Worm (Caenorhabditis elegans) whole organism, L4 larva: ENCODE results near the gene faxc-2.

ENCODE experiments used
- D1046.2 ChIP-seq: fragments of 200-800 bp; sonication (Bioruptor generic); IDR thresholded peaks from 2 replicates; pipeline ENCODE4 v1.3.6; 2022; ENCODE audit warnings: missing genetic modification characterization, missing compliant biosample characterization
- T26A8.4 ChIP-seq: fragments of 200-800 bp; sonication (Bioruptor generic); IDR thresholded peaks from 2 replicates; pipeline ENCODE4 v1.3.6; 2022; ENCODE audit warnings: missing genetic modification characterization, missing compliant biosample characterization
- Y105C5A.15 ChIP-seq: fragments of 200-800 bp; sonication (Bioruptor generic); IDR thresholded peaks from 2 replicates; pipeline ENCODE4 v1.3.6; 2022; ENCODE audit warnings: missing genetic modification characterization, missing compliant biosample characterization
- ZK337.2 ChIP-seq: fragments of 200-800 bp; sonication (Bioruptor generic); IDR thresholded peaks from 2 replicates; pipeline ENCODE4 v1.3.6; 2022; ENCODE audit warnings: missing genetic modification reagents, missing genetic modification characterization, missing compliant biosample characterization
- aha-1 ChIP-seq: fragments of 150-350 bp; peaks from one replicate; lab custom pipeline; 2014; ENCODE audit warnings: missing biosample characterization, missing genetic modification characterization
- aly-2 ChIP-seq: sonication (generic microtip); optimal IDR thresholded peaks from 2 replicates; lab custom pipeline; 2018; ENCODE audit warnings: missing biosample characterization, missing genetic modification characterization
- ama-1 ChIP-seq: fragments of 150-350 bp; optimal IDR thresholded peaks from 2 replicates; lab custom pipeline; 2014; ENCODE audit warnings: inconsistent platforms, mixed read lengths
- attf-4 ChIP-seq: sonication (generic microtip); optimal IDR thresholded peaks from 3 replicates; lab custom pipeline; 2017; ENCODE audit warnings: missing biosample characterization, missing genetic modification characterization
- ceh-32 ChIP-seq: sonication (generic microtip); optimal IDR thresholded peaks from 2 replicates; lab custom pipeline; 2016; ENCODE audit warnings: mild to moderate bottlenecking, missing genetic modification characterization, missing compliant biosample characterization; ENCODE audit not compliant: poor library complexity
- ceh-82 ChIP-seq: sonication (generic microtip); optimal IDR thresholded peaks from 2 replicates; lab custom pipeline; 2017; ENCODE audit warnings: missing biosample characterization, missing genetic modification characterization
- daf-16 ChIP-seq, 3 experiments: sonication (generic microtip); optimal IDR thresholded peaks; 2 replicates each; lab custom pipeline; 2016 to 2017; ENCODE audit warnings: missing genetic modification characterization in 3 of 3, missing genetic modification reagents in 3 of 3, mild to moderate bottlenecking in 2 of 3, missing compliant biosample characterization in 2 of 3, missing biosample characterization in 1 of 3, moderate library complexity in 1 of 3
- dmd-6 ChIP-seq: fragments of 200-800 bp; sonication (Bioruptor generic); IDR thresholded peaks from 2 replicates; pipeline ENCODE4 v1.3.6; 2022; ENCODE audit warnings: missing genetic modification reagents, missing genetic modification characterization, missing compliant biosample characterization
- dmd-8 ChIP-seq: fragments of 200-800 bp; sonication (Bioruptor generic); IDR thresholded peaks from 2 replicates; pipeline ENCODE4 v1.3.6; 2022; ENCODE audit warnings: missing genetic modification characterization, missing compliant biosample characterization
- dve-1 ChIP-seq: sonication (generic microtip); optimal IDR thresholded peaks from 2 replicates; lab custom pipeline; 2017; ENCODE audit warnings: antibody characterized with exemption, mild to moderate bottlenecking, missing genetic modification characterization, missing compliant biosample characterization; ENCODE audit not compliant: insufficient read depth
- gei-8 ChIP-seq: fragments of 200-800 bp; sonication (Bioruptor generic); optimal IDR thresholded peaks from 2 replicates; lab custom pipeline; 2018; ENCODE audit warnings: mild to moderate bottlenecking, missing genetic modification characterization, missing compliant biosample characterization
- hlh-11 ChIP-seq: fragments of 200-800 bp; sonication (Bioruptor generic); optimal IDR thresholded peaks from 2 replicates; lab custom pipeline; 2018; ENCODE audit warnings: mild to moderate bottlenecking, missing genetic modification characterization, missing compliant biosample characterization
- hlh-30 ChIP-seq: sonication (generic microtip); optimal IDR thresholded peaks from 2 replicates; lab custom pipeline; 2017; ENCODE audit warnings: antibody characterized with exemption, mild to moderate bottlenecking, missing genetic modification characterization, missing compliant biosample characterization; ENCODE audit not compliant: insufficient read depth
- lim-7 ChIP-seq: fragments of 200-800 bp; sonication (Bioruptor generic); IDR thresholded peaks from 2 replicates; pipeline ENCODE4 v1.3.6; 2022; ENCODE audit warnings: missing genetic modification characterization, missing compliant biosample characterization
- lin-1 ChIP-seq: fragments of 200-800 bp; sonication (Bioruptor generic); IDR thresholded peaks from 2 replicates; pipeline ENCODE4 v1.3.6; 2022; ENCODE audit warnings: missing genetic modification reagents, missing genetic modification characterization, missing compliant biosample characterization
- madf-9 ChIP-seq: fragments of 200-800 bp; sonication (Bioruptor generic); conservative IDR thresholded peaks from 2 replicates; pipeline ENCODE4 v1.3.6; 2022; ENCODE audit warnings: missing genetic modification reagents, missing genetic modification characterization, missing compliant biosample characterization
- mes-2 ChIP-seq: sonication (generic microtip); optimal IDR thresholded peaks from 2 replicates; lab custom pipeline; 2016; ENCODE audit warnings: missing genotype, mild to moderate bottlenecking, missing genetic modification characterization, missing compliant biosample characterization; ENCODE audit not compliant: poor library complexity, severe bottlenecking
- mxl-3 ChIP-seq: fragments of 200-800 bp; sonication (Bioruptor generic); optimal IDR thresholded peaks from 2 replicates; lab custom pipeline; 2018; ENCODE audit warnings: mild to moderate bottlenecking, missing genetic modification characterization, missing compliant biosample characterization
- nhr-10 ChIP-seq: fragments of 150-350 bp; optimal IDR thresholded peaks from 2 replicates; lab custom pipeline; 2014; ENCODE audit warnings: missing biosample characterization, missing genetic modification characterization
- nhr-25 ChIP-seq: sonication (generic microtip); optimal IDR thresholded peaks from 2 replicates; lab custom pipeline; 2017; ENCODE audit warnings: missing genetic modification characterization, mild to moderate bottlenecking, missing compliant biosample characterization, antibody characterized with exemption, moderate library complexity, borderline replicate concordance; ENCODE audit not compliant: insufficient read depth
- nhr-28 ChIP-seq: fragments of 150-350 bp; optimal IDR thresholded peaks from 2 replicates; lab custom pipeline; 2014; ENCODE audit warnings: missing biosample characterization, missing genetic modification characterization
- nhr-41 ChIP-seq: fragments of 200-800 bp; sonication (Bioruptor generic); IDR thresholded peaks from 2 replicates; pipeline ENCODE4 v1.3.6; 2022; ENCODE audit warnings: missing genetic modification reagents, missing genetic modification characterization, missing compliant biosample characterization
- nhr-77 ChIP-seq: fragments of 150-350 bp; optimal IDR thresholded peaks from 2 replicates; lab custom pipeline; 2014; ENCODE audit warnings: missing biosample characterization, missing genetic modification characterization
- pha-4 ChIP-seq, 2 experiments: fragments of 150-350 bp in 1 of 2; fragments of 200-800 bp in 1 of 2; sonication (Bioruptor generic) in 1 of 2; IDR thresholded peaks in 1 of 2; optimal IDR thresholded peaks in 1 of 2; 2 replicates each; pipeline versions ENCODE4 v1.3.6 to Lab custom; 2014 to 2022; ENCODE audit warnings: missing genetic modification characterization in 2 of 2, missing genetic modification reagents in 2 of 2, missing biosample characterization in 1 of 2, missing compliant biosample characterization in 1 of 2
- pqm-1 ChIP-seq: sonication (generic microtip); optimal IDR thresholded peaks from 2 replicates; lab custom pipeline; 2017; ENCODE audit warnings: missing biosample characterization, missing genetic modification characterization
- set-16 ChIP-seq: fragments of 200-800 bp; sonication (Bioruptor generic); IDR thresholded peaks from 2 replicates; pipeline ENCODE4 v1.3.6; 2022; ENCODE audit warnings: missing genetic modification reagents, missing genetic modification characterization, missing compliant biosample characterization
- tag-97 ChIP-seq: fragments of 200-800 bp; sonication (Bioruptor generic); IDR thresholded peaks from 2 replicates; pipeline ENCODE4 v1.3.6; 2022; ENCODE audit warnings: missing genetic modification characterization, missing compliant biosample characterization
- tra-1 ChIP-seq: fragments of 200-800 bp; sonication (Bioruptor generic); IDR thresholded peaks from 2 replicates; pipeline ENCODE4 v1.3.6; 2022; ENCODE audit warnings: missing genetic modification reagents, missing genetic modification characterization, missing compliant biosample characterization
- unc-130 ChIP-seq: sonication (generic microtip); optimal IDR thresholded peaks from 2 replicates; lab custom pipeline; 2016; ENCODE audit warnings: missing genetic modification reagents, missing genetic modification characterization, missing compliant biosample characterization
- zfp-3 ChIP-seq: fragments of 200-800 bp; sonication (Bioruptor generic); conservative IDR thresholded peaks from 2 replicates; pipeline ENCODE4 v1.3.6; 2022; ENCODE audit warnings: missing genetic modification reagents, missing genetic modification characterization, missing compliant biosample characterization
- ztf-7 ChIP-seq: fragments of 150-350 bp; optimal IDR thresholded peaks from 2 replicates; lab custom pipeline; 2014; ENCODE audit warnings: missing biosample characterization, missing genetic modification characterization

faxc-2 gene

ce11 chrII:13321235-13321634 is 12.1 kb downstream of the faxc-2 start:
- TF ChIP-seq ceh-32 (tag; lab: Kevin White, UChicago) (no peak), D1046.2 (GFP tag; lab: Robert Waterston, UW) (no peak), nhr-41 (GFP tag; lab: Robert Waterston, UW) (no peak), aha-1 (peak; percentile 34), lim-7 (GFP tag; lab: Robert Waterston, UW) (no peak), lin-1 (GFP tag; lab: Robert Waterston, UW) (no peak), dmd-8 (GFP tag; lab: Robert Waterston, UW) (no peak)

ce11 chrII:13325290-13325689 is 16.2 kb downstream of the faxc-2 start:
- TF ChIP-seq tag-97 (GFP tag; lab: Robert Waterston, UW) (no peak), aly-2 (tag; lab: Kevin White, UChicago) (no peak), daf-16 (GFP tag; optimal IDR thresholded peaks at IDR 0.05; lab: Kevin White, UChicago) (no peak), daf-16 (tag; optimal IDR thresholded peaks at IDR 0.05; lab: Kevin White, UChicago) (no peak), mes-2 (no peak), aha-1 (peak; percentile 75), set-16 (peak; percentile 88)

ce11 chrII:13326478-13326877 is 17.4 kb downstream of the faxc-2 start:
- TF ChIP-seq hlh-30 (no peak), set-16 (peak; percentile 41; the same call in 1 of the 2 replicates), aha-1 (peak; percentile 91)

- TF ChIP-seq set-16 = peak; percentile 66
- no peak for TF ChIP-seq tra-1
- TF ChIP-seq nhr-41 (GFP tag; lab: Robert Waterston, UW) = no peak
Measured at ce11 chrII:13330359-13330758, 21.3 kb downstream of the faxc-2 start, which contains the start of gene sam-10. Gene sam-10 (minus strand): TSS chrII:13330525.

- TF ChIP-seq gei-8 (GFP tag; lab: Kevin White, UChicago) (no peak), tag-97 (GFP tag; lab: Robert Waterston, UW) (no peak), daf-16 (GFP tag; optimal IDR thresholded peaks at IDR 0.05; lab: Kevin White, UChicago) (no peak), daf-16 (tag; optimal IDR thresholded peaks at IDR 0.05; lab: Kevin White, UChicago) (peak; percentile 40), mxl-3 (peak; percentile 79), hlh-11 (peak; percentile 47), pqm-1 (peak; percentile 22), dmd-6 (GFP tag; lab: Robert Waterston, UW) (peak; percentile 72), pha-4 (GFP tag; IDR thresholded peaks at IDR 0.05; lab: Robert Waterston, UW) (no peak), pha-4 (tag; optimal IDR thresholded peaks at IDR 0.05; lab: Kevin White, UChicago) (peak; percentile 52), ztf-7 (tag; lab: Kevin White, UChicago) (no peak), nhr-28 (tag; lab: Kevin White, UChicago) (peak; percentile 73), T26A8.4 (GFP tag; lab: Robert Waterston, UW) (no peak)
Measured at ce11 chrII:13333103-13333764, 24.1 kb downstream of the faxc-2 start.

ce11 chrII:13334966-13335698 is 26.0 kb downstream of the faxc-2 start:
- TF ChIP-seq Y105C5A.15 (GFP tag; lab: Robert Waterston, UW) = no peak
- TF ChIP-seq attf-4 (tag; lab: Kevin White, UChicago) = no peak
- no peak for TF ChIP-seq madf-9
- TF ChIP-seq ZK337.2 (GFP tag; lab: Robert Waterston, UW) = no peak
- TF ChIP-seq ceh-32 (tag; lab: Kevin White, UChicago) = peak; percentile 60
- peak; percentile 62 for TF ChIP-seq dve-1 (tag; lab: Kevin White, UChicago)
- TF ChIP-seq zfp-3 (GFP tag; lab: Robert Waterston, UW) = 0 out of 2 replicates have a peak, but pooled peaks have one; percentile 18
- peak; percentile 29 for TF ChIP-seq nhr-10
- peak in 1 of 2 experiments; percentile 49 for TF ChIP-seq daf-16 (GFP tag; optimal IDR thresholded peaks at IDR 0.05; lab: Kevin White, UChicago)
- peak; percentile 46 for TF ChIP-seq daf-16 (tag; optimal IDR thresholded peaks at IDR 0.05; lab: Kevin White, UChicago)
- peak; percentile 93 for TF ChIP-seq nhr-28 (tag; lab: Kevin White, UChicago)
- peak; percentile 26; the same call in 1 of the 2 replicates for TF ChIP-seq lin-1 (GFP tag; lab: Robert Waterston, UW)
- no peak for TF ChIP-seq ceh-82
- no peak for TF ChIP-seq nhr-77 (tag; lab: Kevin White, UChicago)
- TF ChIP-seq aha-1 = peak; percentile 99
- no peak for TF ChIP-seq ama-1 (lab: Kevin White, UChicago)
- no peak for TF ChIP-seq lim-7 (GFP tag; lab: Robert Waterston, UW)
- TF ChIP-seq T26A8.4 (GFP tag; lab: Robert Waterston, UW) = peak; percentile 69; the same call in 1 of the 2 replicates
- TF ChIP-seq pha-4 (GFP tag; IDR thresholded peaks at IDR 0.05; lab: Robert Waterston, UW) = peak; percentile 82
- TF ChIP-seq pha-4 (tag; optimal IDR thresholded peaks at IDR 0.05; lab: Kevin White, UChicago) = no peak
- peak; percentile 51 for TF ChIP-seq nhr-25 (tag; lab: Kevin White, UChicago)
- TF ChIP-seq unc-130 (GFP tag; lab: Kevin White, UChicago) = no peak
- TF ChIP-seq set-16 = peak; percentile 91
